Worm (Caenorhabditis elegans): ENCODE measurements around the gene F53F1.6.

DNA sequence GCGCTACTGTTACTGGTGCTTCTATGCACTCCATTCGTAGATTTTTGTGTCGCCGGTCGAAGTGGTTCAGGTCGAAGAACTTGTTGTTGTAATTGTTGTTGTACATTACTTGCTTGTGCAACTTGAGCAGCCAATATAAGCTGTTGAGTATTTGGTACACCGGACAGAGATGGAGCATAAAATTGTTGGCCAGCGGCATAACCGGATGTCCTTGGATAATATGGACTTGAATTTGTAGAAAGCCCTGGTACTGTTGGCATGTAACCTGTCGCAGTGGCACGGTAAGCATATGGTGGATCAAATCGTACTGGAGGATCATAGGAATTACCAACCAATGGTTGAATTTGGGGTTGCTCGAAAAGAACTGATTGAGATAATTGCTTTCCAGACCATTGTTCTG lies 28.5 kb downstream of the F53F1.6 start:
- no peak for TF ChIP-seq snpc-4 (GFP tag; optimal IDR thresholded peaks at IDR 0.05)
- no peak for TF ChIP-seq snpc-4 (tag; optimal IDR thresholded peaks at IDR 0.05)
- no peak for TF ChIP-seq Y67H2A.10 (GFP tag; conservative IDR thresholded peaks at IDR 0.05)
- TF ChIP-seq Y53F4B.3 (GFP tag; IDR thresholded peaks at IDR 0.05), result no peak
- TF ChIP-seq efl-1 (GFP tag; optimal IDR thresholded peaks at IDR 0.05), result no peak
- TF ChIP-seq madf-6 (GFP tag; IDR thresholded peaks at IDR 0.05), result no peak
- TF ChIP-seq unc-130 (GFP tag; optimal IDR thresholded peaks at IDR 0.05), result no peak
- TF ChIP-seq hrde-1 (tag; optimal IDR thresholded peaks at IDR 0.05; ENCODE audit: borderline replicate concordance), result no peak
- no peak for TF ChIP-seq unc-62 (GFP tag; optimal IDR thresholded peaks at IDR 0.05)
- TF ChIP-seq egl-18 (GFP tag; IDR thresholded peaks at IDR 0.05), result no peak
- TF ChIP-seq dpl-1 (GFP tag; optimal IDR thresholded peaks at IDR 0.05), result no peak
- no peak for TF ChIP-seq B0035.1 (tag; optimal IDR thresholded peaks at IDR 0.05)
- TF ChIP-seq nhr-80 (tag; optimal IDR thresholded peaks at IDR 0.05), result no peak
